Fruit fly (Drosophila melanogaster): ENCODE measurements around the gene CG15628.
A peak's percentile ranks its signal among the peaks of the same experiment; 100 is the strongest.

CG15628 gene

DNA sequence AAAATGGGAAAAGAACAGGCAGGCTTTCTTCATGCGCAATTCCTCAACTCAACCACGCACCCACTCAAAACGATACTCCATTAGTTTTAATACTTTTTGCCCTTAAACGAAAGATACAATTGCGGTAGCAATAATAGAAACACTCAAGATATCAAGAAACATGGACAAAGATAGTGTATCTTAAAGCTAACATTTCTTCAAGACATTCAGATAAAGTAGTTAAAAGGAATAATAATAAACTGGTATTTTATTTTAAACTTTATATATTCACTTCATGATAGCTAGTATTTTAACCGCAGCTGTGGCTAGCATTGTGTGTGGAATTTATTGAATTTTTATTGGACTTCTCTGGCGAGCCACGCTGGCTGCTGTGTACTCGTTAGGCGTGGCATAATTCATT lies 34.5 kb downstream of the CG15628 start (continued):
- TF ChIP-seq tin (GFP tag; optimal IDR thresholded peaks at IDR 0.05) (peak; percentile 34), Abd-B (GFP tag; optimal IDR thresholded peaks at IDR 0.05) (peak; percentile 33), nerfin-2 (GFP tag; IDR thresholded peaks at IDR 0.05; ENCODE audit: partially characterized antibody) (no peak), al (GFP tag; IDR thresholded peaks at IDR 0.05) (no peak), rib (GFP tag; IDR thresholded peaks at IDR 0.05) (no peak), nau (GFP tag; optimal IDR thresholded peaks at IDR 0.05) (peak; percentile 52), Fer3 (tag; optimal IDR thresholded peaks at IDR 0.05) (peak; percentile 68), CG17186 (GFP tag; optimal IDR thresholded peaks at IDR 0.05) (no peak), CG4730 (GFP tag; IDR thresholded peaks at IDR 0.05) (peak; percentile 27; the same call in 1 of the 2 replicates), Gug (GFP tag; IDR thresholded peaks at IDR 0.05) (0 out of 4 replicates have a peak, but pooled peaks have one; percentile 13), PHDP (tag; optimal IDR thresholded peaks at IDR 0.05) (peak; percentile 83), gem (tag; optimal IDR thresholded peaks at IDR 0.05) (peak; percentile 87), ATbp (GFP tag; optimal IDR thresholded peaks at IDR 0.05) (peak; percentile 63), CG3281 (GFP tag; optimal IDR thresholded peaks at IDR 0.05) (peak; percentile 62), CG43689 (GFP tag; IDR thresholded peaks at IDR 0.05) (peak; percentile 52; the same call in 1 of the 2 replicates), CG30020 (tag; optimal IDR thresholded peaks at IDR 0.05) (no peak), hth (optimal IDR thresholded peaks at IDR 0.05) (no peak), Oli (tag; optimal IDR thresholded peaks at IDR 0.05) (peak; percentile 76), onecut (GFP tag; IDR thresholded peaks at IDR 0.05) (peak; percentile 56), bcd (GFP tag; optimal IDR thresholded peaks at IDR 0.05) (peak; percentile 44), CG7963 (GFP tag; IDR thresholded peaks at IDR 0.05; ENCODE audit: partially characterized antibody) (no peak), CG34422 (GFP tag; IDR thresholded peaks at IDR 0.05) (peak; percentile 68), ranshi (GFP tag; IDR thresholded peaks at IDR 0.05) (no peak), cad (GFP tag; optimal IDR thresholded peaks at IDR 0.05) (no peak), gsb-n (tag; optimal IDR thresholded peaks at IDR 0.05) (peak; percentile 59), esg (GFP tag; conservative IDR thresholded peaks at IDR 0.05) (peak; percentile 71), az2 (GFP tag; optimal IDR thresholded peaks at IDR 0.05) (peak; percentile 60), Max (GFP tag; optimal IDR thresholded peaks at IDR 0.05) (no peak), Sox100B (GFP tag; optimal IDR thresholded peaks at IDR 0.05) (peak; percentile 59), CG7745 (tag; optimal IDR thresholded peaks at IDR 0.05) (no peak), Chrac-16 (GFP tag; optimal IDR thresholded peaks at IDR 0.05) (peak; percentile 52), corto (GFP tag; optimal IDR thresholded peaks at IDR 0.05) (no peak), lilli (GFP tag; optimal IDR thresholded peaks at IDR 0.05) (peak; percentile 57), CG1233 (GFP tag; optimal IDR thresholded peaks at IDR 0.05) (peak; percentile 64), CG4404 (GFP tag; IDR thresholded peaks at IDR 0.05) (peak; percentile 40; the same call in 1 of the 2 replicates), Blimp-1 (GFP tag; optimal IDR thresholded peaks at IDR 0.05) (peak; percentile 82), D19A (tag; optimal IDR thresholded peaks at IDR 0.05) (peak; percentile 50), sens-2 (GFP tag; IDR thresholded peaks at IDR 0.05) (peak; percentile 53; the same call in 1 of the 2 replicates)

dm6 chr2L:4861503-4861902 lies 39.9 kb downstream of the CG15628 start:
- no peak for TF ChIP-seq CG4360 (GFP tag; IDR thresholded peaks at IDR 0.05)
- no peak for TF ChIP-seq CG8478 (optimal IDR thresholded peaks at IDR 0.05)
- TF ChIP-seq cas (GFP tag; IDR thresholded peaks at IDR 0.05): no peak
- 0 out of 3 replicates have a peak, but pooled peaks have one; percentile 37 for TF ChIP-seq CG6175 (GFP tag; IDR thresholded peaks at IDR 0.05)
- TF ChIP-seq MBD-R2 (GFP tag; IDR thresholded peaks at IDR 0.05): peak; percentile 33; the same call in 1 of the 2 replicates
- no peak for TF ChIP-seq kah (GFP tag; optimal IDR thresholded peaks at IDR 0.05)
- peak; percentile 15 for TF ChIP-seq BtbVII (GFP tag; optimal IDR thresholded peaks at IDR 0.05)
- no peak for TF ChIP-seq corto (GFP tag; optimal IDR thresholded peaks at IDR 0.05)
- TF ChIP-seq CG2875 (GFP tag; optimal IDR thresholded peaks at IDR 0.05): no peak
- TF ChIP-seq Ets65A (GFP tag): peak; percentile 51
- TF ChIP-seq Antp (GFP tag; optimal IDR thresholded peaks at IDR 0.05): no peak
- peak; percentile 64 for TF ChIP-seq Fer1 (GFP tag; optimal IDR thresholded peaks at IDR 0.05)
- no peak for TF ChIP-seq Jarid2 (GFP tag; optimal IDR thresholded peaks at IDR 0.05)
- peak; percentile 54 for TF ChIP-seq CG14667 (GFP tag; IDR thresholded peaks at IDR 0.05)
- TF ChIP-seq CG17361 (GFP tag; IDR thresholded peaks at IDR 0.05): no peak; the same call in 2 of the 3 replicates
- no peak for TF ChIP-seq fd102C (GFP tag; optimal IDR thresholded peaks at IDR 0.05)
- TF ChIP-seq ewg (GFP tag; optimal IDR thresholded peaks at IDR 0.05): no peak
